Fruit fly (Drosophila melanogaster): ENCODE measurements around the gene Ucp4B.

Ucp4B gene

DNA sequence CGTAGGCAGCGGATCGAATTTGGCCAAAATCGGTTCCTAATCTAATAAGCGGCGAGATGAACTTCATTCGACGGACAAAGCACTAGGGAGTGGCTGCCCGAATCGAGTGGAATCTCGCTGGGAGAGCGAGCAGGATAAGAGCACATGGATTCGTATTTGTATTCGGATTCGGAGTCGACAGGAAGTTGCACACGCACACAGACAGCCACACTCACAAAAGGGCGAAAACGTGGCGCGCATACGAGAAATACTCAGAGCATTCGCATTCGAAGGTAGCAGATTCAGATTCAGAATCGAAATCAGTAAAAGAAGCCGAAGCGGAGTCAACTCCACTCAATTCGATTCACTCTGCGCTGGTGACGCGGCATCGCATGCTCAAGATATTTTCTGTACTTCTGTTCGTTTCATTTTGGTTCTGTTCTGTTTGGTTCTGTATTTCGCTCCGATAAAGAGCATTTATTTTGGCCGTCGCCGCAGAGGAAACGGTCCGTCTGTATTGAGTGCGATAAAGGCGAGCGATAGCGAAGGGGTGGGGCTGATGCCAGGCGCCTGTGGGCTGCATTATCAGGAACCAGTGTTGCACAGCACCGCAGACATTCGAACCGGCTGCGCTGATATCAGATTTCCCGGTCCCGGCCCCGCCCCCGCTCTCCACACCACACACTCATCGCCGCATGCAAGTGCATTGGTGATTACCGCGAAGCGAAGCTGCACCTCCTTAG lies 8.8 kb downstream of the Ucp4B start (continued):
- TF ChIP-seq Usf (GFP tag; optimal IDR thresholded peaks at IDR 0.05), result no peak
- no peak for TF ChIP-seq CG6813 (GFP tag; optimal IDR thresholded peaks at IDR 0.05)
- peak; percentile 55 for TF ChIP-seq chn (GFP tag; optimal IDR thresholded peaks at IDR 0.05)
- TF ChIP-seq Med (GFP tag), result peak; percentile 62
- no peak for TF ChIP-seq tin (GFP tag; optimal IDR thresholded peaks at IDR 0.05)
- TF ChIP-seq CG10267 (tag; optimal IDR thresholded peaks at IDR 0.05), result peak; percentile 85
- peak; percentile 30 for TF ChIP-seq nom (GFP tag; optimal IDR thresholded peaks at IDR 0.05)
- peak; percentile 79 for TF ChIP-seq kni (GFP tag; optimal IDR thresholded peaks at IDR 0.05)
- TF ChIP-seq Bdp1 (GFP tag; optimal IDR thresholded peaks at IDR 0.05), result no peak
- no peak for TF ChIP-seq CG17385 (GFP tag; optimal IDR thresholded peaks at IDR 0.05)
- peak; percentile 12 for TF ChIP-seq Six4 (GFP tag; optimal IDR thresholded peaks at IDR 0.05)
- no peak for TF ChIP-seq Sin3A (optimal IDR thresholded peaks at IDR 0.05)
- no peak for TF ChIP-seq CG11085 (GFP tag; IDR thresholded peaks at IDR 0.05)
- TF ChIP-seq CG2875 (GFP tag; optimal IDR thresholded peaks at IDR 0.05), result peak; percentile 0
- TF ChIP-seq CG12744 (GFP tag; optimal IDR thresholded peaks at IDR 0.05), result no peak
- TF ChIP-seq CG10959 (GFP tag; IDR thresholded peaks at IDR 0.05), result no peak
- TF ChIP-seq Hey (tag; optimal IDR thresholded peaks at IDR 0.05), result peak; percentile 2

DNA sequence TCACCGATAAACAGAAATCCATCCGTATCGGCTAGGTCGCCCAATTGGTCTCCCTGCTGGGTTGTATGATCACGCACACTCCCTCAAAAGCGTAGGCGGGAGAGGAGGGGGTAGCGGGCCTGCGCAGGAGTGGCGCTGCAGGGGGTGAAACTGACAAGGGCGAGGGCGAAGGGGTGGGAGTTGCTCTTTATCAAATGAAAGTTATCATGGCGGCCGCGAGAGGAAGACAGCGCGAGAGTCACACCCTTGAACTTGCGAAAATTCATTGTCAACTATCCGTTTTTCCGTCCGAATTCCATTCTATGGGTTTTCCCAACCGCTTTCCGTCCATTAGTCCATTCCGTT lies 9.4 kb downstream of the Ucp4B start:
- TF ChIP-seq grn (GFP tag; optimal IDR thresholded peaks at IDR 0.05) (peak; percentile 49), Antp (GFP tag; optimal IDR thresholded peaks at IDR 0.05) (no peak), CG10267 (tag; optimal IDR thresholded peaks at IDR 0.05) (peak; percentile 42), toy (GFP tag; IDR thresholded peaks at IDR 0.05) (no peak), prd (optimal IDR thresholded peaks at IDR 0.05) (no peak), prd (GFP tag; IDR thresholded peaks at IDR 0.05) (no peak), CG17328 (GFP tag; IDR thresholded peaks at IDR 0.05) (no peak), CG10209 (GFP tag; optimal IDR thresholded peaks at IDR 0.05) (no peak), CG8478 (optimal IDR thresholded peaks at IDR 0.05) (no peak), Hr78 (GFP tag; optimal IDR thresholded peaks at IDR 0.05) (peak in 1 of 2 experiments; percentile 33), CG14667 (GFP tag; IDR thresholded peaks at IDR 0.05) (no peak), esg (GFP tag; conservative IDR thresholded peaks at IDR 0.05) (no peak), CG12769 (tag; optimal IDR thresholded peaks at IDR 0.05) (no peak), Ssrp (tag; optimal IDR thresholded peaks at IDR 0.05) (no peak), ewg (GFP tag; optimal IDR thresholded peaks at IDR 0.05) (peak; percentile 95), Med (GFP tag) (peak; percentile 38), CG15479 (GFP tag; optimal IDR thresholded peaks at IDR 0.05) (peak; percentile 79), CG18599 (GFP tag; optimal IDR thresholded peaks at IDR 0.05) (no peak), ase (GFP tag; IDR thresholded peaks at IDR 0.05) (no peak), wor (GFP tag; IDR thresholded peaks at IDR 0.05) (no peak), CG31388 (GFP tag; optimal IDR thresholded peaks at IDR 0.05) (no peak), MESR4 (GFP tag; optimal IDR thresholded peaks at IDR 0.05) (no peak), sug (tag; optimal IDR thresholded peaks at IDR 0.05) (peak; percentile 93), CG1832 (GFP tag; optimal IDR thresholded peaks at IDR 0.05) (peak; percentile 46), Pdp1 (GFP tag; optimal IDR thresholded peaks at IDR 0.05) (no peak), phol (tag; optimal IDR thresholded peaks at IDR 0.05) (peak; percentile 61), Neu2 (GFP tag; optimal IDR thresholded peaks at IDR 0.05; ENCODE audit: borderline replicate concordance) (no peak), CG12071 (GFP tag; optimal IDR thresholded peaks at IDR 0.05) (peak; percentile 7), otp (GFP tag; IDR thresholded peaks at IDR 0.05) (no peak), CG3065 (GFP tag; optimal IDR thresholded peaks at IDR 0.05) (peak; percentile 31), D (optimal IDR thresholded peaks at IDR 0.05) (no peak), D (GFP tag; optimal IDR thresholded peaks at IDR 0.05) (no peak), hbn (GFP tag; IDR thresholded peaks at IDR 0.05; ENCODE audit: partially characterized antibody) (no peak), CG5245 (GFP tag; optimal IDR thresholded peaks at IDR 0.05) (no peak), CrebB (tag; optimal IDR thresholded peaks at IDR 0.05) (no peak)

Measured in whole organism, embryonic.